Fruit fly (Drosophila melanogaster) whole organism, embryonic: ENCODE measurements around the gene CG11905.
"Not testable (repeated sequence)": the region's sequence is repeated elsewhere in the genome, so short reads cannot be mapped to it uniquely, and the experiment has no call there.

Experiments
- Ada2b ChIP-seq: fragments of 200-800 bp; sonication (Bioruptor generic); IDR thresholded peaks from 2 replicates; pipeline ENCODE4 v1.3.6; 2022; ENCODE audit warnings: missing biosample characterization, missing genetic modification characterization
- CG10209 ChIP-seq: fragments of 200-800 bp; sonication (Bioruptor generic); optimal IDR thresholded peaks from 3 replicates; lab custom pipeline; 2017; ENCODE audit warnings: missing biosample characterization, mild to moderate bottlenecking, missing genetic modification characterization, missing genetic modification reagents
- CG12071 ChIP-seq: fragments of 200-800 bp; sonication (Bioruptor generic); optimal IDR thresholded peaks from 3 replicates; lab custom pipeline; 2018; ENCODE audit warnings: missing biosample characterization, mild to moderate bottlenecking, missing genetic modification characterization
- CG13894 ChIP-seq: fragments of 200-800 bp; sonication (Bioruptor generic); optimal IDR thresholded peaks from 3 replicates; lab custom pipeline; 2018; ENCODE audit warnings: missing biosample characterization, mild to moderate bottlenecking, missing genetic modification characterization, moderate library complexity
- CG16779 ChIP-seq: fragments of 200-800 bp; sonication (Bioruptor generic); IDR thresholded peaks from 2 replicates; pipeline ENCODE4 v1.3.6; 2022; ENCODE audit warnings: missing biosample characterization, missing genetic modification characterization
- CG2678 ChIP-seq: fragments of 200-800 bp; sonication (Bioruptor generic); optimal IDR thresholded peaks from 3 replicates; lab custom pipeline; 2019; ENCODE audit warnings: missing biosample characterization, mild to moderate bottlenecking, missing genetic modification characterization, moderate library complexity
- CG31441 ChIP-seq: fragments of 200-800 bp; sonication (Bioruptor generic); IDR thresholded peaks from 2 replicates; pipeline ENCODE4 v1.3.6; 2022; ENCODE audit warnings: missing biosample characterization, missing genetic modification characterization
- CG33557 ChIP-seq: fragments of 200-800 bp; sonication (Bioruptor generic); optimal IDR thresholded peaks from 2 replicates; lab custom pipeline; 2019; ENCODE audit warnings: missing biosample characterization, mild to moderate bottlenecking, missing genetic modification characterization, moderate library complexity
- CG3847 ChIP-seq: fragments of 200-800 bp; sonication (Bioruptor generic); IDR thresholded peaks from 2 replicates; pipeline ENCODE4 v1.3.6; 2022; ENCODE audit warnings: missing biosample characterization, missing genetic modification characterization
- CG4820 ChIP-seq: fragments of 200-800 bp; sonication (Bioruptor generic); optimal IDR thresholded peaks from 3 replicates; lab custom pipeline; 2016; ENCODE audit warnings: missing biosample characterization, missing genetic modification characterization
- CG6689 ChIP-seq: fragments of 200-800 bp; sonication (Bioruptor generic); IDR thresholded peaks from 2 replicates; pipeline ENCODE4 v1.3.6; 2022; ENCODE audit warnings: missing biosample characterization, missing genetic modification characterization
- CG8359 ChIP-seq: fragments of 200-800 bp; sonication (Bioruptor generic); optimal IDR thresholded peaks from 2 replicates; lab custom pipeline; 2017; ENCODE audit warnings: missing biosample characterization, mild to moderate bottlenecking, missing genetic modification characterization, borderline replicate concordance
- CG9609 ChIP-seq: fragments of 200-800 bp; sonication (Bioruptor generic); optimal IDR thresholded peaks from 3 replicates; lab custom pipeline; 2016; ENCODE audit warnings: missing biosample characterization, missing genetic modification characterization
- CG9932 ChIP-seq: fragments of 200-800 bp; sonication (Bioruptor generic); IDR thresholded peaks from 2 replicates; pipeline ENCODE4 v1.3.6; 2022; ENCODE audit warnings: missing biosample characterization, missing genetic modification characterization
- CTCF ChIP-seq: fragments of 200-800 bp; sonication (Bioruptor generic); optimal IDR thresholded peaks from 2 replicates; lab custom pipeline; 2017; ENCODE audit warnings: missing biosample characterization, mild to moderate bottlenecking, missing genetic modification characterization, moderate library complexity
- CrebB ChIP-seq: fragments of 200-800 bp; sonication (Bioruptor generic); optimal IDR thresholded peaks from 3 replicates; lab custom pipeline; 2018; ENCODE audit warnings: missing biosample characterization, mild to moderate bottlenecking, missing genetic modification characterization
- Fer1 ChIP-seq: fragments of 200-800 bp; sonication (Bioruptor generic); optimal IDR thresholded peaks from 2 replicates; lab custom pipeline; 2017; ENCODE audit warnings: missing biosample characterization, mild to moderate bottlenecking, missing genetic modification characterization
- H15 ChIP-seq: fragments of 200-800 bp; sonication (Bioruptor generic); IDR thresholded peaks from 3 replicates; pipeline ENCODE4 v1.3.6; 2022; ENCODE audit warnings: missing biosample characterization, missing genetic modification characterization
- HHEX ChIP-seq: fragments of 200-800 bp; sonication (Bioruptor generic); optimal IDR thresholded peaks from 3 replicates; lab custom pipeline; 2017; ENCODE audit warnings: missing biosample characterization, mild to moderate bottlenecking, missing genetic modification characterization, missing genetic modification reagents
- Hey ChIP-seq: fragments of 200-800 bp; sonication (Bioruptor generic); optimal IDR thresholded peaks from 3 replicates; lab custom pipeline; 2018; ENCODE audit warnings: missing biosample characterization, mild to moderate bottlenecking, missing genetic modification characterization
- HmgZ ChIP-seq: fragments of 200-800 bp; sonication (Bioruptor generic); optimal IDR thresholded peaks from 2 replicates; lab custom pipeline; 2018; ENCODE audit warnings: missing biosample characterization, mild to moderate bottlenecking, missing genetic modification characterization
- Lim3 ChIP-seq: fragments of 200-800 bp; sonication (Bioruptor generic); IDR thresholded peaks from 2 replicates; pipeline ENCODE4 v1.3.6; 2022; ENCODE audit warnings: missing biosample characterization, missing genetic modification characterization
- MTF-1 ChIP-seq: fragments of 200-800 bp; sonication (Bioruptor generic); optimal IDR thresholded peaks from 2 replicates; lab custom pipeline; 2018; ENCODE audit warnings: missing biosample characterization, mild to moderate bottlenecking, missing genetic modification characterization, borderline replicate concordance
- Max ChIP-seq: fragments of 200-800 bp; sonication (Bioruptor generic); optimal IDR thresholded peaks from 2 replicates; lab custom pipeline; 2016; ENCODE audit warnings: missing biosample characterization, mild to moderate bottlenecking, missing genetic modification characterization
- Neu2 ChIP-seq: fragments of 200-800 bp; sonication (Bioruptor generic); optimal IDR thresholded peaks from 3 replicates; lab custom pipeline; 2016; ENCODE audit warnings: missing biosample characterization, missing genetic modification characterization, borderline replicate concordance
- Oli ChIP-seq: fragments of 200-800 bp; sonication (Bioruptor generic); optimal IDR thresholded peaks from 2 replicates; lab custom pipeline; 2018; ENCODE audit warnings: missing biosample characterization, mild to moderate bottlenecking, missing genetic modification characterization, moderate library complexity
- Six4 ChIP-seq: fragments of 200-800 bp; sonication (Bioruptor generic); optimal IDR thresholded peaks from 2 replicates; lab custom pipeline; 2016; ENCODE audit warnings: missing biosample characterization, missing genetic modification characterization
- Taf1 ChIP-seq: fragments of 200-800 bp; sonication (Bioruptor generic); IDR thresholded peaks from 2 replicates; pipeline ENCODE4 v1.3.6; 2022; ENCODE audit warnings: missing biosample characterization, missing genetic modification characterization
- Xbp1 ChIP-seq: fragments of 200-800 bp; sonication (Bioruptor generic); optimal IDR thresholded peaks from 3 replicates; lab custom pipeline; 2016; ENCODE audit warnings: missing biosample characterization, mild to moderate bottlenecking, missing genetic modification characterization
- abd-A ChIP-seq: fragments of 200-800 bp; sonication (Bioruptor generic); optimal IDR thresholded peaks from 3 replicates; lab custom pipeline; 2019; ENCODE audit warnings: missing biosample characterization, mild to moderate bottlenecking, missing genetic modification characterization, moderate library complexity
- aop ChIP-seq: fragments of 200-800 bp; sonication (Bioruptor generic); IDR thresholded peaks from 2 replicates; pipeline ENCODE4 v1.3.6; 2022; ENCODE audit warnings: missing biosample characterization, missing genetic modification characterization
- ash1 ChIP-seq: fragments of 200-800 bp; sonication (Bioruptor generic); optimal IDR thresholded peaks from 2 replicates; lab custom pipeline; 2018; ENCODE audit warnings: missing biosample characterization, mild to moderate bottlenecking, missing genetic modification characterization
- caup ChIP-seq: fragments of 200-800 bp; sonication (Bioruptor generic); optimal IDR thresholded peaks from 3 replicates; lab custom pipeline; 2017; ENCODE audit warnings: missing biosample characterization, mild to moderate bottlenecking, missing genetic modification characterization, moderate library complexity; ENCODE audit not compliant: severe bottlenecking
- emc ChIP-seq: fragments of 200-800 bp; sonication (Bioruptor generic); optimal IDR thresholded peaks from 2 replicates; lab custom pipeline; 2016; ENCODE audit warnings: missing biosample characterization, missing genetic modification characterization
- esg ChIP-seq: fragments of 200-800 bp; sonication (Bioruptor generic); conservative IDR thresholded peaks from 2 replicates; pipeline ENCODE4 v1.3.6; 2022; ENCODE audit warnings: missing biosample characterization, missing genetic modification characterization
- gem ChIP-seq: fragments of 200-800 bp; sonication (Bioruptor generic); optimal IDR thresholded peaks from 2 replicates; lab custom pipeline; 2019; ENCODE audit warnings: missing biosample characterization, mild to moderate bottlenecking, missing genetic modification characterization, moderate library complexity
- inv ChIP-seq: fragments of 200-800 bp; sonication (Bioruptor generic); IDR thresholded peaks from 2 replicates; pipeline ENCODE4 v1.3.6; 2022; ENCODE audit warnings: missing biosample characterization, missing genetic modification characterization; ENCODE audit not compliant: partially characterized antibody
- maf-S ChIP-seq: fragments of 200-800 bp; sonication (Bioruptor generic); optimal IDR thresholded peaks from 2 replicates; lab custom pipeline; 2016; ENCODE audit warnings: missing biosample characterization, missing genetic modification characterization
- nerfin-2 ChIP-seq: fragments of 200-800 bp; sonication (Bioruptor generic); IDR thresholded peaks from 2 replicates; pipeline ENCODE4 v1.3.6; 2022; ENCODE audit warnings: missing biosample characterization, missing genetic modification characterization; ENCODE audit not compliant: partially characterized antibody
- nmo ChIP-seq: fragments of 200-800 bp; sonication (Bioruptor generic); optimal IDR thresholded peaks from 2 replicates; lab custom pipeline; 2018; ENCODE audit warnings: missing biosample characterization, mild to moderate bottlenecking, missing genetic modification characterization, moderate library complexity
- scrt ChIP-seq: fragments of 200-800 bp; sonication (Bioruptor generic); optimal IDR thresholded peaks from 2 replicates; lab custom pipeline; 2018; ENCODE audit warnings: missing biosample characterization, mild to moderate bottlenecking, missing genetic modification characterization, moderate library complexity
- sna ChIP-seq: fragments of 200-800 bp; sonication (Bioruptor generic); IDR thresholded peaks from 2 replicates; pipeline ENCODE4 v1.3.6; 2022; ENCODE audit warnings: missing biosample characterization, missing genetic modification characterization; ENCODE audit not compliant: partially characterized antibody
- trem ChIP-seq: fragments of 200-800 bp; optimal IDR thresholded peaks from 3 replicates; lab custom pipeline; 2019; ENCODE audit warnings: missing biosample characterization, mild to moderate bottlenecking, missing genetic modification characterization, moderate library complexity
- zfh2 ChIP-seq: fragments of 200-800 bp; sonication (Bioruptor generic); optimal IDR thresholded peaks from 2 replicates; lab custom pipeline; 2016; ENCODE audit warnings: missing biosample characterization, missing genetic modification characterization

Gene CG11905

DNA sequence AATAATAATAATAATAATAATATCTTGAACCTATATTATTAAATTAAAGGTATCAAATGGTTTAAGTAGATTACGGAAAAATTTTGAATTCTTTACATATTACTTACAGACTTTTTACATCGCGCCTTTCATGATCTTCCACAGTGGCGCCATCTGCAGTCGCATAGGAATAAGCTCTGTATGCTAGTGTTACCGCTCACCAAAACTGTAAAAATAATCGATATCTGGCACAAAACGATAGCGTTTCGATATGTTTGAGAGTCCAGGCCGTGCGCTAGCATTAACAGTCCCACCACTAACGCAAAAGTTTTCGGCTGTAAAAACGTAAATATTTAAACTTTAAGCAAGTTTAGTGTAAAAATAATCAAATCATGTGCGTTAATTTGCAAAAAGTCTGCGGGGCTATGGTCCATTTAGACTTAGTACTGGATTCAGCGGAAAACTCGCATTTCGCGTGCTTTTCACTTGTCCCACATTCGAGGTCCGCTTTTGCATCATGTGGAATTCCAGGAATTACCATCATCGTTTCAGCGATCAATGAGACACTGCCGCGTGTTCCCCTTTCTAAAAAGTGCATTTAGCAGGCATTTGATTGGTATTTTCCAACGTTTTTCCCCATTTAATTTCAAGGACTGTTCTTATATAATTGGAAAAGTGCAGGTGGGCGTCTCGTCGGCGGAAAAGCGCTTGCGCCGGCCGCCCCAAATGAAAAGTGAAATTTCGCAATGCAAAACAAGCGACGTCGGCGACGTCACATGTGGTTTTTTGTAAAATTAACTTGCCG is 20.1 kb upstream of the CG11905 start (continued):
- no peak for TF ChIP-seq Taf1 (GFP tag; lab: Robert Waterston, UW)

DNA sequence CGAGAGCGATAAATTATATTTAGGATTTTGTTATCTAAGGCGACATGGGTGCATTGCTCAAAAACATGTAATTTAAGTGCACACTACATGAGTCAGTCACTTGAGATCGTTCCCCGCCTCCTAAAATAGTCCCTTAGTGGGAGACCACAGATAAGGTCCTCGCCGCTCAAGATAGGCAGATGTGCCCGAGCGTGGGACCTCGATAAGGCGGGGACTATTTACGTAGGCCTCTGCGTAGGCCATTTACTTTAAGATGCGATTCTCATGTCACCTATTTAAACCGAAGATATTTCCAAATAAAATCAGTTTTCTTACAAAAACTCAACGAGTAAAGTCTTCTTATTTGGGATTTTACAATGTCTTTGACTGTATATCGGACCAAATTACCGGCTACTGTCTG is 19.2 kb upstream of the CG11905 start, which contains the start of gene Ogdh:
Gene Ogdh, plus strand, starts transcription at position 301 of the 400 bp plus-strand sequence.
- not testable (repeated sequence) for TF ChIP-seq MTF-1, ash1, CG9609 (GFP tag; lab: Kevin White, UChicago)

DNA sequence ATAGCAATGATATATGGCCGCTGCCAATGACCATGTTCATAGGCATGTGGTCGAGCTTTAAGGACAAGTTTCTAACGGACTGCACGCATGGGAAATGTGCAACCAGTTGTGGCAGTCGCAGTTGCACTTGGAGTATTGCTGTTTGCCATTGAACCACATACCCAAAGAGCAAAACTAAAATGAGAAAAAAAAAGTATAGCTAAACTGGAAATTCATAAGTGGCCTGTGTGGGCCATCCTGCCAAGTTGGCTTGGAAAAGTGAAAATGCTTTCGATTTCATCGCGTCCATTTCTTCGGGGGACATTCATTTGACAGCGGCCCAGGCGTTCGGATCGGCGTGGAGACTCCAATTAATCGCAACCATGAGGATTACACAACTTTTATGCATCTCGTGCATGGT is 8.7 kb upstream of the CG11905 start, which contains the start of gene Obp73a:
Gene Obp73a, plus strand, starts transcription at position 301 of the 400 bp plus-strand sequence.
- TF ChIP-seq CG2678 (tag; lab: Kevin White, UChicago): no peak
- no peak for TF ChIP-seq HHEX (GFP tag; lab: Kevin White, UChicago)
- no peak for TF ChIP-seq CrebB
- no peak for TF ChIP-seq emc (GFP tag; lab: Kevin White, UChicago)
- no peak for TF ChIP-seq Max (GFP tag; lab: Kevin White, UChicago)
- no peak for TF ChIP-seq Neu2 (GFP tag; lab: Kevin White, UChicago)
- TF ChIP-seq scrt (GFP tag; lab: Kevin White, UChicago): no peak
- TF ChIP-seq aop (GFP tag; lab: Robert Waterston, UW): no peak
- TF ChIP-seq HmgZ: no peak

DNA sequence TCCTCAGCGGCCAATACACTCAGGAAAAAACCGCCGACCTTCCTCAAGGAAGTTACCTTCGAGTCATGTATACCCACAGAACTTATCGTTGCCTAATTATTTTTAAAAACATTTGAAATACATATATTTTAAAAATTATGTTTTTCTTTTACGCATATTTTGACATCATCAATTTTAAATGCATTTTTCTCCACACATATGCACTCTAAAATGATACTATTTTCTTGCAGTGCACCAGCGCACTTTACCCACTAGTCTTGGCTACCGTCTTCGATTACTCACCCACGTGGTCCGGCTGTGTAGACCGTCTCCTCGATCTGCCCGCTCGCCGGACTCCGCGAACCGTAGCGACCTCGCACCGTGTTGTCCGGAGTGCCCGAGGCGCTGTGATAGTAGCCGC is 6.0 kb upstream of the CG11905 start:
- TF ChIP-seq CG4820 (GFP tag; lab: Kevin White, UChicago) (no peak), caup (GFP tag; lab: Kevin White, UChicago) (no peak), Oli (tag; lab: Kevin White, UChicago) (peak; percentile 46), Xbp1 (peak; percentile 18), CG16779 (GFP tag; lab: Robert Waterston, UW) (no peak), CG12071 (GFP tag; lab: Kevin White, UChicago) (no peak), nmo (peak; percentile 48), CG9932 (GFP tag; lab: Robert Waterston, UW) (peak; percentile 38), Ada2b (no peak), abd-A (tag; lab: Kevin White, UChicago) (no peak), nerfin-2 (GFP tag; lab: Robert Waterston, UW) (no peak), inv (GFP tag; lab: Robert Waterston, UW) (no peak), Hey (tag; lab: Kevin White, UChicago) (no peak), CTCF (GFP tag; lab: Kevin White, UChicago) (no peak), zfh2 (GFP tag; lab: Kevin White, UChicago) (no peak), CG10209 (GFP tag; lab: Kevin White, UChicago) (peak; percentile 25), CG13894 (tag; lab: Kevin White, UChicago) (no peak), H15 (GFP tag; lab: Robert Waterston, UW) (no peak), Six4 (GFP tag; lab: Kevin White, UChicago) (no peak), CG8359 (GFP tag; lab: Kevin White, UChicago) (peak; percentile 9), sna (GFP tag; lab: Robert Waterston, UW) (no peak), esg (GFP tag; lab: Robert Waterston, UW) (peak; percentile 21; the same call in 1 of the 2 replicates), Lim3 (GFP tag; lab: Robert Waterston, UW) (no peak), CG6689 (peak; percentile 10; the same call in 1 of the 2 replicates), trem (no peak), CG31441 (GFP tag; lab: Robert Waterston, UW) (0 out of 2 replicates have a peak, but pooled peaks have one; percentile 10), CG33557 (GFP tag; lab: Kevin White, UChicago) (peak; percentile 21), Fer1 (no peak), gem (tag; lab: Kevin White, UChicago) (peak; percentile 60), CG3847 (GFP tag; lab: Robert Waterston, UW) (no peak), maf-S (GFP tag; lab: Kevin White, UChicago) (no peak)
